Fruit fly (Drosophila melanogaster) whole organism, prepupa: ENCODE measurements around the gene CG32295.

Source experiments
- Blimp-1 ChIP-seq: fragments of 200-800 bp; sonication (Bioruptor generic); optimal IDR thresholded peaks from 3 replicates; lab custom pipeline; 2017; ENCODE audit warnings: missing biosample characterization, missing genetic modification characterization, mild to moderate bottlenecking, moderate library complexity, missing genetic modification reagents
- CG11294 ChIP-seq: fragments of 200-800 bp; sonication (Bioruptor generic); IDR thresholded peaks from 2 replicates; pipeline ENCODE4 v1.3.6; 2022; ENCODE audit warnings: missing biosample characterization, missing genetic modification characterization
- CG11762 ChIP-seq: fragments of 200-800 bp; sonication (Bioruptor generic); optimal IDR thresholded peaks from 3 replicates; lab custom pipeline; 2016; ENCODE audit warnings: missing biosample characterization, missing genetic modification characterization; ENCODE audit not compliant: insufficient read depth
- CG15336 ChIP-seq: fragments of 200-800 bp; sonication (Bioruptor generic); IDR thresholded peaks from 2 replicates; pipeline ENCODE4 v1.3.6; 2022; ENCODE audit warnings: missing biosample characterization, missing genetic modification characterization
- CG1621 ChIP-seq: fragments of 200-800 bp; sonication (Bioruptor generic); optimal IDR thresholded peaks from 3 replicates; lab custom pipeline; 2018; ENCODE audit warnings: missing biosample characterization, mild to moderate bottlenecking, missing genetic modification characterization
- CG16779 ChIP-seq: fragments of 200-800 bp; sonication (Bioruptor generic); optimal IDR thresholded peaks from 3 replicates; lab custom pipeline; 2017; ENCODE audit warnings: missing biosample characterization, mild to moderate bottlenecking, missing genetic modification characterization
- CG3032 ChIP-seq: fragments of 200-800 bp; optimal IDR thresholded peaks from 2 replicates; lab custom pipeline; 2019; ENCODE audit warnings: missing biosample characterization, mild to moderate bottlenecking, missing genetic modification characterization, moderate library complexity
- CG32006 ChIP-seq: fragments of 200-800 bp; sonication (Bioruptor generic); optimal IDR thresholded peaks from 3 replicates; lab custom pipeline; 2017; ENCODE audit warnings: missing biosample characterization, mild to moderate bottlenecking, missing genetic modification characterization
- CG34406 ChIP-seq: fragments of 200-800 bp; sonication (Bioruptor generic); optimal IDR thresholded peaks from 3 replicates; lab custom pipeline; 2016; ENCODE audit warnings: missing biosample characterization, missing genetic modification characterization
- CG3919 ChIP-seq: fragments of 200-800 bp; sonication (Bioruptor generic); optimal IDR thresholded peaks from 3 replicates; lab custom pipeline; 2016; ENCODE audit warnings: missing biosample characterization, missing genetic modification characterization
- CG6163 ChIP-seq: fragments of 200-800 bp; sonication (Bioruptor generic); IDR thresholded peaks from 3 replicates; pipeline ENCODE4 v1.3.6; 2022; ENCODE audit warnings: missing biosample characterization, missing genetic modification characterization
- CG6276 ChIP-seq: fragments of 200-800 bp; sonication (Bioruptor generic); optimal IDR thresholded peaks from 2 replicates; lab custom pipeline; 2017; ENCODE audit warnings: missing biosample characterization, mild to moderate bottlenecking, missing genetic modification characterization
- CG6792 ChIP-seq: fragments of 200-800 bp; sonication (Bioruptor generic); optimal IDR thresholded peaks from 3 replicates; lab custom pipeline; 2016; ENCODE audit warnings: missing biosample characterization, missing genetic modification characterization
- CG7368 ChIP-seq: fragments of 200-800 bp; sonication (Bioruptor generic); optimal IDR thresholded peaks from 3 replicates; lab custom pipeline; 2016; ENCODE audit warnings: missing biosample characterization, missing genetic modification characterization
- CG8119 ChIP-seq: fragments of 200-800 bp; sonication (Bioruptor generic); IDR thresholded peaks from 3 replicates; pipeline ENCODE4 v1.3.6; 2022; ENCODE audit warnings: missing biosample characterization, missing genetic modification characterization
- CG8632 ChIP-seq: fragments of 200-800 bp; sonication (Bioruptor generic); optimal IDR thresholded peaks from 3 replicates; lab custom pipeline; 2016; ENCODE audit warnings: missing biosample characterization, missing genetic modification characterization
- Eip75B ChIP-seq: fragments of 200-800 bp; sonication (Bioruptor generic); optimal IDR thresholded peaks from 3 replicates; lab custom pipeline; 2016; ENCODE audit warnings: missing biosample characterization, missing genetic modification characterization
- Eip78C ChIP-seq: fragments of 200-800 bp; sonication (Bioruptor generic); peaks from one replicate; lab custom pipeline; 2016; ENCODE audit warnings: missing biosample characterization, missing genetic modification characterization
- Eip93F ChIP-seq: fragments of 200-800 bp; sonication (Bioruptor generic); optimal IDR thresholded peaks from 2 replicates; lab custom pipeline; 2016; ENCODE audit warnings: missing biosample characterization, mild to moderate bottlenecking, missing genetic modification characterization
- Ets21C ChIP-seq: fragments of 200-800 bp; sonication (Bioruptor generic); optimal IDR thresholded peaks from 3 replicates; lab custom pipeline; 2016; ENCODE audit warnings: missing biosample characterization, missing genetic modification characterization
- Ets96B ChIP-seq: fragments of 200-800 bp; optimal IDR thresholded peaks from 2 replicates; lab custom pipeline; 2019; ENCODE audit warnings: missing biosample characterization, mild to moderate bottlenecking, missing genetic modification characterization, moderate library complexity
- Gug ChIP-seq: fragments of 200-800 bp; sonication (Bioruptor generic); IDR thresholded peaks from 2 replicates; pipeline ENCODE4 v1.3.6; 2022; ENCODE audit warnings: missing biosample characterization, missing genetic modification characterization
- Hr38 ChIP-seq: sonication (Bioruptor generic); optimal IDR thresholded peaks from 2 replicates; lab custom pipeline; 2016; ENCODE audit warnings: missing biosample characterization, missing genetic modification characterization
- Hr39 ChIP-seq: fragments of 200-800 bp; sonication (Bioruptor generic); optimal IDR thresholded peaks from 2 replicates; lab custom pipeline; 2016; ENCODE audit warnings: missing biosample characterization, missing genetic modification characterization
- Hr4 ChIP-seq: fragments of 200-800 bp; sonication (Bioruptor generic); optimal IDR thresholded peaks from 3 replicates; lab custom pipeline; 2016; ENCODE audit warnings: missing biosample characterization, missing genetic modification characterization
- Met ChIP-seq: fragments of 200-800 bp; sonication (Bioruptor generic); optimal IDR thresholded peaks from 3 replicates; lab custom pipeline; 2016; ENCODE audit warnings: missing biosample characterization, missing genetic modification characterization
- OdsH ChIP-seq: fragments of 200-800 bp; sonication (Bioruptor generic); optimal IDR thresholded peaks from 3 replicates; lab custom pipeline; 2016; ENCODE audit warnings: missing biosample characterization, missing genetic modification characterization
- Smox ChIP-seq: fragments of 200-800 bp; sonication (Bioruptor generic); optimal IDR thresholded peaks from 3 replicates; lab custom pipeline; 2016; ENCODE audit warnings: missing biosample characterization, missing genetic modification characterization
- Sox14 ChIP-seq: fragments of 200-800 bp; sonication (Bioruptor generic); optimal IDR thresholded peaks from 3 replicates; lab custom pipeline; 2016; ENCODE audit warnings: missing biosample characterization, missing genetic modification characterization
- achi ChIP-seq: fragments of 200-800 bp; sonication (Bioruptor generic); optimal IDR thresholded peaks from 3 replicates; lab custom pipeline; 2016; ENCODE audit warnings: missing biosample characterization, missing genetic modification characterization
- acj6 ChIP-seq: fragments of 200-800 bp; sonication (Bioruptor generic); optimal IDR thresholded peaks from 3 replicates; lab custom pipeline; 2016; ENCODE audit warnings: missing biosample characterization, missing genetic modification characterization
- cyc ChIP-seq: fragments of 200-800 bp; sonication (Bioruptor generic); optimal IDR thresholded peaks from 3 replicates; lab custom pipeline; 2016; ENCODE audit warnings: missing biosample characterization, missing genetic modification characterization
- dsx ChIP-seq: fragments of 200-800 bp; optimal IDR thresholded peaks from 3 replicates; lab custom pipeline; 2019; ENCODE audit warnings: missing biosample characterization, mild to moderate bottlenecking, missing genetic modification characterization, moderate library complexity; ENCODE audit not compliant: poor library complexity, severe bottlenecking
- eg ChIP-seq: fragments of 200-800 bp; sonication (Bioruptor generic); IDR thresholded peaks from 3 replicates; pipeline ENCODE4 v1.3.6; 2022; ENCODE audit warnings: missing biosample characterization, missing genetic modification characterization
- esn ChIP-seq: fragments of 200-800 bp; sonication (Bioruptor generic); optimal IDR thresholded peaks from 2 replicates; lab custom pipeline; 2016; ENCODE audit warnings: missing biosample characterization, mild to moderate bottlenecking, missing genetic modification characterization, moderate library complexity
- fd59A ChIP-seq: fragments of 200-800 bp; sonication (Bioruptor generic); optimal IDR thresholded peaks from 2 replicates; lab custom pipeline; 2017; ENCODE audit warnings: missing biosample characterization, mild to moderate bottlenecking, missing genetic modification characterization, missing genetic modification reagents
- fd85E ChIP-seq: fragments of 200-800 bp; sonication (Bioruptor generic); optimal IDR thresholded peaks from 3 replicates; lab custom pipeline; 2016; ENCODE audit warnings: missing biosample characterization, missing genetic modification characterization
- fkh ChIP-seq: fragments of 200-800 bp; sonication (Bioruptor generic); optimal IDR thresholded peaks from 3 replicates; lab custom pipeline; 2017; ENCODE audit warnings: missing biosample characterization, mild to moderate bottlenecking, missing genetic modification characterization, moderate library complexity
- lz ChIP-seq: fragments of 200-800 bp; sonication (Bioruptor generic); optimal IDR thresholded peaks from 3 replicates; lab custom pipeline; 2016; ENCODE audit warnings: missing biosample characterization, missing genetic modification characterization
- net ChIP-seq: fragments of 200-800 bp; sonication (Bioruptor generic); optimal IDR thresholded peaks from 3 replicates; lab custom pipeline; 2016; ENCODE audit warnings: missing biosample characterization, missing genetic modification characterization

Gene CG32295

DNA sequence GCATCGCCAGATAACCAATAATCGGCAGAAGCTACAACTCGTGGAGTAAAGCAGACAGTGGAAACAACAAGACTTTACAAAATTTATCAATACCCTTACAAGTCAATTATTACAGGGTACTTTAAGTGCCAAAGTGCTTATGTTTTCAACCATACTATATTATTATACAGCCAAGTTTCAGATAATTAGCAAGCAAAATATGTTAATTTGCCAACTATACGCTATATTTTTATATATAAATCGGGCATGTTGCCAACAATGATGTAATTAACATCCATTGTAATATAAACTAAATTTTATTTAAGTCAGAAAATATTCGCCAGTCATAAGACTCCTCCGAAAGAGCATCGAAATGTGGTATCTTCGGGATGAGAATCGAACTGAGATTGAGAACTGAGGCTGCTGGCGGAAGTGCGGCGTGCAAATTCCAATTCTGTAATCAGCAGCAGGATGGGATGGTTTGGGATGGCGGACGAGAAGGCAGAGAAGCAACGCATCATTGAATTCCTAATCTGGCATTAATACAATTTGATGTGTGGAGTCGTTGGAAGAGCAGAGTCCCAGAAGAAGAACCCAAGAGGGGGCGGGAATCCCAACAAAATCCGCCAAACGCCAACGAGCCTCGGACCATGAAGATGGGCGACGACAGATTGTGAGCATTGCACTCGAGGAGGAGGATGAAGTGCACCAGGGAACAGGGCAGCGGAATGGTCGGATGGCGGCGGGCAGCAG, 6.4 kb upstream of the CG32295 start (continued):
- TF ChIP-seq CG3032 (tag; lab: Kevin White, UChicago) (peak; percentile 44), CG3919 (peak; percentile 39), Blimp-1 (peak; percentile 14), CG11762 (GFP tag; lab: Kevin White, UChicago) (no peak), CG11294 (GFP tag; lab: Robert Waterston, UW) (no peak), CG8632 (no peak), fkh (GFP tag; lab: Kevin White, UChicago) (no peak), Hr4 (peak; percentile 38), Ets21C (GFP tag; lab: Kevin White, UChicago) (no peak), Gug (GFP tag; lab: Robert Waterston, UW) (no peak), Eip75B (GFP tag; lab: Kevin White, UChicago) (no peak), fd59A (GFP tag; lab: Kevin White, UChicago) (no peak)

DNA sequence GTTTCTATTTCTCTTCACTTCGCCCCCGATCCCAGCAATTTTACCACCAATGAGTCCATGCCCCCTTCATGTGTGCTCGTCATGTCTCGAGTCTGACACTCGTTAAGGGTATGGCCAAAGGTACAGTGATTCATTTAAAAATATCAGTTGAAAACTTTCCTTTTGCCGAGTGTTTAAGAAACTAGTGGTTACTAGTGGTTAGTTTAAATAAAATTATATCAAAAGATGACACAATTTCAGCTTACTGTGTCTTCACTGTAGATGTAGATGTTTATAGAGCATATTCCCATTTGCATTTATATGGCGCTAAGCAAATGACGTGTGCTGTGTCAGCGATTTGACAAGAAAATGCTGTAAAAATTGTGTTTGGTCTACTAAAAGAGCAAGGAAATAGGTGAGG, 5.6 kb upstream of the CG32295 start:
- no peak for TF ChIP-seq fkh (GFP tag; lab: Kevin White, UChicago)
- no peak for TF ChIP-seq Eip93F (GFP tag; lab: Kevin White, UChicago)
- peak; percentile 44; the same call in 1 of the 2 replicates for TF ChIP-seq CG11294 (GFP tag; lab: Robert Waterston, UW)
- no peak for TF ChIP-seq CG34406 (GFP tag; lab: Kevin White, UChicago)
- TF ChIP-seq CG32006 (GFP tag; lab: Kevin White, UChicago): peak; percentile 30
- peak; percentile 61 for TF ChIP-seq CG8119 (GFP tag; lab: Robert Waterston, UW)
- peak; percentile 54 for TF ChIP-seq CG15336 (GFP tag; lab: Robert Waterston, UW)
- TF ChIP-seq Eip78C: peak; percentile 63
- TF ChIP-seq net: no peak
- TF ChIP-seq Sox14 (GFP tag; lab: Kevin White, UChicago): no peak
- TF ChIP-seq achi (GFP tag; lab: Kevin White, UChicago): no peak
- TF ChIP-seq CG11762 (GFP tag; lab: Kevin White, UChicago): no peak
- TF ChIP-seq acj6 (GFP tag; lab: Kevin White, UChicago): peak; percentile 22
- no peak for TF ChIP-seq Met (GFP tag; lab: Kevin White, UChicago)
- peak; percentile 36 for TF ChIP-seq CG6276 (GFP tag; lab: Kevin White, UChicago)
- TF ChIP-seq CG6163 (GFP tag; lab: Robert Waterston, UW): peak; percentile 62; the same call in 2 of the 3 replicates
- no peak for TF ChIP-seq fd59A (GFP tag; lab: Kevin White, UChicago)
- no peak for TF ChIP-seq Ets96B (tag; lab: Kevin White, UChicago)
- peak; percentile 70 for TF ChIP-seq Gug (GFP tag; lab: Robert Waterston, UW)
- peak; percentile 79 for TF ChIP-seq eg (GFP tag; lab: Robert Waterston, UW)
- peak; percentile 3 for TF ChIP-seq OdsH (GFP tag; lab: Kevin White, UChicago)
- TF ChIP-seq, all 60 proteins: peak for 11

DNA sequence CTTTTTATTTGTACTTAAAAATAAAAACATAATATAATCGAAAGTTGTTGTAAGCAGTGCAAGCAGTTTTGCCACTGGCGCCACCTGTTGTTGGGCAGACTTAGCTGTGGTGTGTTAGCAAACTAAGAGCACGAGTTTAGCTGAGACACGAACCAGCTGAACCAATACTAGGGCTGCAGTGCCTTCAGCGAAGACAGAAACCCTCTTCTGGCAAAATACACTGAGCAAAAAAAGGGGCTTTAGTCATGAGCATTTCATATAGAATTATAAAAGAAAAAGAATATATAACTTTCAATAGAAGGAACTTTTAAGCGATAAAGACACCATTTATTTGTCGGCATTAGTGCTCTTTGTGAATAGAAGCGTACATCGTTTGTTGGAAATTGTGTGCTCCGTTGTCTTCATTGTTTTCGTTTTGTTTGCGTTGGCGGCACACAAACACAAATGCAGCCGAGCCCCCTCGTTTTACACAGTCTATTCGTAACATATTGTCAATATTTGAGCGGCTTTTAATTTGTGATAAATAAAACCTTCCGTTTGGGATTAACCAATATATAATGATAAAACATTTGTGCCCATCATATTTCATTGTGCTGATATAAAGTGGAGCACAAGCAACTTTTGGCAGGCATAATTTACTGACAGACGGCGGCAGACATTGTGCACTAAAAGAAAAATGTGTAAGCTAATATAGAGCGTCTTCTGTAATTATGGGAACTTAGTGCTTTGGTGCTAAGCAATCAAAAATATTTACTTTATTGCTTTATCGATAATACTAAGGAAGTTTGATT, 4.8 kb upstream of the CG32295 start:
- TF ChIP-seq Smox (GFP tag; lab: Kevin White, UChicago) (peak; percentile 67), net (peak; percentile 59), dsx (GFP tag; lab: Kevin White, UChicago) (no peak), cyc (GFP tag; lab: Kevin White, UChicago) (peak; percentile 59), fd85E (no peak), CG15336 (GFP tag; lab: Robert Waterston, UW) (peak; percentile 60), lz (GFP tag; lab: Kevin White, UChicago) (peak; percentile 51), CG7368 (GFP tag; lab: Kevin White, UChicago) (peak; percentile 1), eg (GFP tag; lab: Robert Waterston, UW) (peak; percentile 90), CG8632 (peak; percentile 60), Sox14 (GFP tag; lab: Kevin White, UChicago) (peak; percentile 68), Blimp-1 (peak; percentile 23), fd59A (GFP tag; lab: Kevin White, UChicago) (no peak), fkh (GFP tag; lab: Kevin White, UChicago) (peak; percentile 97), Eip78C (peak; percentile 94), Met (GFP tag; lab: Kevin White, UChicago) (peak; percentile 74), Gug (GFP tag; lab: Robert Waterston, UW) (peak; percentile 65), CG6163 (GFP tag; lab: Robert Waterston, UW) (peak; percentile 84), Hr39 (peak; percentile 48), CG16779 (tag; lab: Kevin White, UChicago) (peak; percentile 52), CG8119 (GFP tag; lab: Robert Waterston, UW) (peak; percentile 60; the same call in 2 of the 3 replicates), esn (peak; percentile 61), CG32006 (GFP tag; lab: Kevin White, UChicago) (peak; percentile 54), CG11294 (GFP tag; lab: Robert Waterston, UW) (peak; percentile 48; the same call in 1 of the 2 replicates), CG3919 (peak; percentile 44), CG6792 (GFP tag; lab: Kevin White, UChicago) (peak; percentile 25), Hr38 (no peak), Ets96B (tag; lab: Kevin White, UChicago) (peak; percentile 51), CG1621 (no peak)
